Worm (Caenorhabditis elegans) whole organism, L4/young adult: Measurements from ENCODE around the gene srh-192.

Experiments
- W03F9.2 ChIP-seq: fragments of 150-350 bp; optimal IDR thresholded peaks from 2 replicates; lab custom pipeline; 2014; ENCODE audit warnings: missing biosample characterization, missing genetic modification characterization
- dao-5 ChIP-seq: sonication (generic microtip); optimal IDR thresholded peaks from 2 replicates; lab custom pipeline; 2016; ENCODE audit warnings: missing genotype, missing genetic modification characterization, moderate library complexity, missing compliant biosample characterization
- him-1 ChIP-seq: sonication (generic microtip); optimal IDR thresholded peaks from 2 replicates; lab custom pipeline; 2016; ENCODE audit warnings: missing genotype, missing genetic modification reagents, missing genetic modification characterization, missing compliant biosample characterization

ce11 chrV:4264516-4264915, 50.4 kb downstream of the srh-192 start, which contains the start of gene srt-35:
- TF ChIP-seq W03F9.2 (tag; lab: Kevin White, UChicago), result no peak
- no peak for TF ChIP-seq him-1
- TF ChIP-seq dao-5 (tag; lab: Kevin White, UChicago), result no peak
